Worm (Caenorhabditis elegans): ENCODE results near the gene shk-1.

ce11 chrII:9713083-9713482 lies 44.9 kb upstream of the shk-1 start:
- TF ChIP-seq T22C8.4 (GFP tag; IDR thresholded peaks at IDR 0.05): no peak
- no peak for TF ChIP-seq ref-1 (GFP tag; conservative IDR thresholded peaks at IDR 0.05)
- no peak for TF ChIP-seq med-1 (GFP tag; optimal IDR thresholded peaks at IDR 0.05; ENCODE audit: insufficient read depth)
- no peak for TF ChIP-seq ztf-29 (GFP tag; IDR thresholded peaks at IDR 0.05)
- no peak for TF ChIP-seq flt-1 (GFP tag; IDR thresholded peaks at IDR 0.05)
